Worm (Caenorhabditis elegans) whole organism, late embryonic: ENCODE measurements around the gene clec-221.

ENCODE experiments used
- C38D4.7 ChIP-seq: fragments of 200-800 bp; sonication (Bioruptor generic); optimal IDR thresholded peaks from 2 replicates; lab custom pipeline; 2018; ENCODE audit warnings: mild to moderate bottlenecking, missing genetic modification characterization, moderate library complexity, missing compliant biosample characterization
- K09A11.1 ChIP-seq: sonication (generic microtip); optimal IDR thresholded peaks from 2 replicates; lab custom pipeline; 2017; ENCODE audit warnings: antibody characterized with exemption, mild to moderate bottlenecking, missing genetic modification characterization, missing compliant biosample characterization; ENCODE audit not compliant: insufficient read depth
- ahr-1 ChIP-seq: sonication (generic microtip); optimal IDR thresholded peaks from 2 replicates; lab custom pipeline; 2016; ENCODE audit warnings: missing genetic modification characterization, missing compliant biosample characterization
- ama-1 ChIP-seq: fragments of 150-350 bp; optimal IDR thresholded peaks from 2 replicates; lab custom pipeline; 2014
- ceh-18 ChIP-seq: sonication (generic microtip); optimal IDR thresholded peaks from 2 replicates; lab custom pipeline; 2016; ENCODE audit warnings: missing genetic modification characterization, missing compliant biosample characterization
- ceh-19 ChIP-seq: fragments of 200-800 bp; sonication (Bioruptor generic); optimal IDR thresholded peaks from 2 replicates; lab custom pipeline; 2018; ENCODE audit warnings: mild to moderate bottlenecking, missing genetic modification characterization, missing compliant biosample characterization
- ceh-24 ChIP-seq: sonication (generic microtip); optimal IDR thresholded peaks from 2 replicates; lab custom pipeline; 2016; ENCODE audit warnings: mild to moderate bottlenecking, missing genetic modification characterization, missing compliant biosample characterization
- ceh-31 ChIP-seq: sonication (generic microtip); optimal IDR thresholded peaks from 2 replicates; lab custom pipeline; 2016; ENCODE audit warnings: missing genetic modification characterization, missing compliant biosample characterization
- ceh-48 ChIP-seq: sonication (generic microtip); optimal IDR thresholded peaks from 2 replicates; lab custom pipeline; 2016; ENCODE audit warnings: missing genetic modification characterization, inconsistent platforms, missing compliant biosample characterization
- dve-1 ChIP-seq: sonication (generic microtip); optimal IDR thresholded peaks from 2 replicates; lab custom pipeline; 2017; ENCODE audit warnings: antibody characterized with exemption, mild to moderate bottlenecking, missing genetic modification characterization, missing compliant biosample characterization
- elt-2 ChIP-seq: sonication (generic microtip); optimal IDR thresholded peaks from 2 replicates; lab custom pipeline; 2016; ENCODE audit warnings: missing genetic modification reagents, missing genetic modification characterization, missing compliant biosample characterization
- eyg-1 ChIP-seq: sonication (generic microtip); optimal IDR thresholded peaks from 2 replicates; lab custom pipeline; 2016; ENCODE audit warnings: missing genotype, missing genetic modification characterization, missing compliant biosample characterization
- fkh-10 ChIP-seq: fragments of 150-350 bp; optimal IDR thresholded peaks from 2 replicates; lab custom pipeline; 2014; ENCODE audit warnings: missing biosample characterization, missing genetic modification reagents, missing genetic modification characterization
- fkh-6 ChIP-seq: sonication (generic microtip); optimal IDR thresholded peaks from 2 replicates; lab custom pipeline; 2016; ENCODE audit warnings: missing genetic modification characterization, missing compliant biosample characterization
- hlh-15 ChIP-seq: sonication (generic microtip); optimal IDR thresholded peaks from 2 replicates; lab custom pipeline; 2016; ENCODE audit warnings: missing genetic modification characterization, missing compliant biosample characterization
- hlh-30 ChIP-seq: sonication (generic microtip); optimal IDR thresholded peaks from 2 replicates; lab custom pipeline; 2017; ENCODE audit warnings: antibody characterized with exemption, missing genetic modification characterization, missing compliant biosample characterization; ENCODE audit not compliant: insufficient read depth
- hlh-6 ChIP-seq: sonication (generic microtip); optimal IDR thresholded peaks from 2 replicates; lab custom pipeline; 2016; ENCODE audit warnings: missing genotype, missing genetic modification characterization, missing compliant biosample characterization
- hlh-8 ChIP-seq: sonication (generic microtip); optimal IDR thresholded peaks from 2 replicates; lab custom pipeline; 2016; ENCODE audit warnings: missing genotype, missing genetic modification characterization, missing compliant biosample characterization
- lim-6 ChIP-seq: sonication (generic microtip); optimal IDR thresholded peaks from 2 replicates; lab custom pipeline; 2016; ENCODE audit warnings: missing genetic modification characterization, missing compliant biosample characterization
- madf-2 ChIP-seq: sonication (generic microtip); optimal IDR thresholded peaks from 2 replicates; lab custom pipeline; 2017; ENCODE audit warnings: missing genetic modification characterization, missing compliant biosample characterization
- mec-3 ChIP-seq: sonication (generic microtip); optimal IDR thresholded peaks from 2 replicates; lab custom pipeline; 2016; ENCODE audit warnings: borderline replicate concordance, missing genetic modification characterization, missing compliant biosample characterization
- nfya-1 ChIP-seq: sonication (generic microtip); optimal IDR thresholded peaks from 2 replicates; lab custom pipeline; 2017; ENCODE audit warnings: missing genetic modification characterization, mild to moderate bottlenecking, missing compliant biosample characterization, antibody characterized with exemption, moderate library complexity
- nhr-11 ChIP-seq: fragments of 150-350 bp; optimal IDR thresholded peaks from 2 replicates; lab custom pipeline; 2014; ENCODE audit warnings: missing biosample characterization, missing genetic modification characterization
- npax-4 ChIP-seq: sonication (generic microtip); optimal IDR thresholded peaks from 2 replicates; lab custom pipeline; 2016; ENCODE audit warnings: missing genetic modification characterization, missing compliant biosample characterization
- ref-2 ChIP-seq: sonication (generic microtip); optimal IDR thresholded peaks from 2 replicates; lab custom pipeline; 2016; ENCODE audit warnings: missing genetic modification characterization, missing compliant biosample characterization
- rnt-1 ChIP-seq: sonication (generic microtip); optimal IDR thresholded peaks from 2 replicates; lab custom pipeline; 2016; ENCODE audit warnings: missing genetic modification characterization, missing compliant biosample characterization
- sdc-2 ChIP-seq: sonication (generic microtip); optimal IDR thresholded peaks from 2 replicates; lab custom pipeline; 2016; ENCODE audit warnings: missing genotype, missing genetic modification characterization, missing compliant biosample characterization
- sox-2 ChIP-seq: fragments of 200-800 bp; sonication (Bioruptor generic); IDR thresholded peaks from 2 replicates; pipeline ENCODE4 v1.3.6; 2022; ENCODE audit warnings: missing genetic modification reagents, missing genetic modification characterization, missing compliant biosample characterization
- sox-4 ChIP-seq: sonication (generic microtip); optimal IDR thresholded peaks from 2 replicates; lab custom pipeline; 2017; ENCODE audit warnings: mild to moderate bottlenecking, missing genetic modification characterization, inconsistent platforms, missing compliant biosample characterization
- syd-9 ChIP-seq: sonication (generic microtip); optimal IDR thresholded peaks from 2 replicates; lab custom pipeline; 2016; ENCODE audit warnings: mild to moderate bottlenecking, missing genetic modification characterization, moderate library complexity, missing compliant biosample characterization
- unc-3 ChIP-seq, 2 experiments: fragments of 200-800 bp in 1 of 2; sonication (Bioruptor generic) in 1 of 2; sonication (generic microtip) in 1 of 2; conservative IDR thresholded peaks in 1 of 2; optimal IDR thresholded peaks in 1 of 2; 2 replicates each; pipeline versions ENCODE4 v1.3.6 to Lab custom; 2016 to 2022; ENCODE audit warnings: missing compliant biosample characterization in 2 of 2, missing genetic modification characterization in 2 of 2, missing genetic modification reagents in 1 of 2
- unc-42 ChIP-seq: sonication (generic microtip); optimal IDR thresholded peaks from 2 replicates; lab custom pipeline; 2016; ENCODE audit warnings: missing genotype, missing genetic modification characterization, missing compliant biosample characterization
- unc-86 ChIP-seq: sonication (generic microtip); optimal IDR thresholded peaks from 2 replicates; lab custom pipeline; 2016; ENCODE audit warnings: missing genetic modification characterization, missing compliant biosample characterization
- zip-5 ChIP-seq: sonication (generic microtip); optimal IDR thresholded peaks from 2 replicates; lab custom pipeline; 2016; ENCODE audit warnings: missing genetic modification characterization, missing compliant biosample characterization
- ztf-16 ChIP-seq: sonication (generic microtip); optimal IDR thresholded peaks from 2 replicates; lab custom pipeline; 2017; ENCODE audit warnings: missing genetic modification characterization, missing compliant biosample characterization

clec-221 gene

DNA sequence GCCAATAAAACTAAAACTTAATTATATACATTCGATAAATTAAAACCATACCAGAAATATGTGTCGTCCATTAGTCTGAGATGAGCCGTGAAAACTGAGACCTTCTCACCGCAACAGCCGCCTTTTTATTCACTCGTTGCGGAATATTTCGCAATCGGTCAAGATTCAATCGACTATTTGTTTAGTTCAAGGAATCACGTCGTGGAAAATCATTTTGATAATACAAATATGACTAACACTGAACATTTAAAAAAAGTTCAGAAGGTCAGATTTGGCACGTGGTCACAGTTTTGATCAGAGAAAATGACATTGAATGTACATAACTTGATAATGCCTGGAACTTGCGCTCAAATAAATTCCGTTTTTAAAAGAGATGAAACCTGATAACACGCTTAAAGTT lies 15.5 kb downstream of the clec-221 start, which contains the start of gene F17C11.11:
TSS of gene F17C11.11 (minus strand) at position 79 of the 400 bp plus-strand sequence.
- TF ChIP-seq unc-86 (tag; lab: Kevin White, UChicago): no peak
- TF ChIP-seq fkh-10 (GFP tag; lab: Kevin White, UChicago): no peak
- no peak for TF ChIP-seq ceh-48
- TF ChIP-seq hlh-30: no peak
- no peak for TF ChIP-seq ceh-18 (tag; lab: Kevin White, UChicago)

- TF ChIP-seq madf-2 (tag; lab: Kevin White, UChicago) (no peak), ceh-31 (tag; lab: Kevin White, UChicago) (no peak), ref-2 (no peak), ama-1 (lab: Kevin White, UChicago) (no peak), ahr-1 (tag; lab: Kevin White, UChicago) (no peak), fkh-6 (tag; lab: Kevin White, UChicago) (no peak), hlh-30 (no peak), ceh-19 (GFP tag; lab: Kevin White, UChicago) (no peak), dve-1 (tag; lab: Kevin White, UChicago) (no peak), ztf-16 (tag; lab: Kevin White, UChicago) (no peak), zip-5 (tag; lab: Kevin White, UChicago) (no peak), npax-4 (tag; lab: Kevin White, UChicago) (no peak), sdc-2 (tag; lab: Kevin White, UChicago) (no peak)
These were observed 16.9 kb downstream of the clec-221 start for ce11 chrV:10937294-10937693.

- TF ChIP-seq unc-42 (tag; lab: Kevin White, UChicago) (no peak), elt-2 (tag; lab: Kevin White, UChicago) (peak; percentile 44), ref-2 (no peak)
These were observed 17.6 kb downstream of the clec-221 start, which contains the start of gene F17C11.12 for ce11 chrV:10936681-10937080. TSS of gene F17C11.12 (minus strand) at chrV:10936920.

- TF ChIP-seq hlh-6 (tag; lab: Kevin White, UChicago) (no peak), C38D4.7 (no peak), elt-2 (tag; lab: Kevin White, UChicago) (peak; percentile 63)
These were observed 21.8 kb downstream of the clec-221 start, which contains the start of gene F58B4.5 for ce11 chrV:10932411-10932810. TSS of gene F58B4.5 (plus strand) at chrV:10932693.

ce11 chrV:10931189-10931588 lies 23.0 kb downstream of the clec-221 start, which contains the start of gene scvp-1:
TSS of gene scvp-1 (minus strand) at chrV:10931289.
- TF ChIP-seq ceh-24 (no peak), hlh-6 (tag; lab: Kevin White, UChicago) (no peak), eyg-1 (tag; lab: Kevin White, UChicago) (no peak), ztf-16 (tag; lab: Kevin White, UChicago) (no peak), syd-9 (no peak), ceh-19 (GFP tag; lab: Kevin White, UChicago) (no peak), nhr-11 (no peak)

- TF ChIP-seq mec-3 (tag; lab: Kevin White, UChicago) (no peak), ceh-31 (tag; lab: Kevin White, UChicago) (no peak), hlh-6 (tag; lab: Kevin White, UChicago) (no peak), elt-2 (tag; lab: Kevin White, UChicago) (no peak), syd-9 (no peak), hlh-15 (tag; lab: Kevin White, UChicago) (no peak), K09A11.1 (tag; lab: Kevin White, UChicago) (no peak), hlh-8 (tag; lab: Kevin White, UChicago) (no peak), sox-2 (GFP tag; lab: Robert Waterston, UW) (no peak), ceh-18 (tag; lab: Kevin White, UChicago) (no peak), ref-2 (no peak), lim-6 (tag; lab: Kevin White, UChicago) (no peak), ztf-16 (tag; lab: Kevin White, UChicago) (no peak), npax-4 (tag; lab: Kevin White, UChicago) (no peak), nfya-1 (tag; lab: Kevin White, UChicago) (no peak), C38D4.7 (no peak), sox-4 (no peak), unc-3 (GFP tag; conservative IDR thresholded peaks at IDR 0.05; lab: Robert Waterston, UW) (no peak), unc-3 (tag; optimal IDR thresholded peaks at IDR 0.05; lab: Kevin White, UChicago) (no peak), rnt-1 (tag; lab: Kevin White, UChicago) (no peak)
These were observed 24.7 kb downstream of the clec-221 start, which contains the start of gene F58B4.3 for ce11 chrV:10929511-10929910. TSS of gene F58B4.3 (plus strand) at chrV:10929811.
